Worm (Caenorhabditis elegans): ENCODE data around the gene rgs-4.

DNA sequence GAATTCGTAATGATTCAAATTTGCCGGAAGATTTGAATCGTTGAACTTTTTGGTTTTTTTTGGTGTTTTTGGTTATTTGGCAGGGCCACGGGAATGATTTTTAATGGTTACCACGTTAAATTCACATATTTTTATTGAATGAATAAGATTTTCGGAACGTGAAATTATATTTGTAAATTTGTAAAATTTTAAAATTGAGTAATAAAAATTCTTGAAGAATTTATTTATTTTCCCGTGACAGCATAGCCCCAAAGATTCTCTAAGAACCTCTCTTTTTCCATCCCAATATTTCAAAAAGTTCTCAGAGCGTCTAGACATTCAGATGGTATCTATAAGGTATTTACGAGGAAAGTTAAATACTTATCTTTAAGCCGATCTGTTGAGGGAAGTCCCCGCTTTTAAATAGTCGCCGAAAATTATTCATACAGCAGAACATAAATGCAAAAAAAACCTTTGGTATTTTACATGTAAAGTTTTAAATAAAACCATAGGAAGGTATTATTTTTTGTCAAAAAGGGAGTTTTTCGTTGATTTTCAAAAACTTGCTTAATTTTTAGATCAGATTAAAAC, 19.7 kb upstream of the rgs-4 start, which contains the start of gene Y38E10A.17:
- TF ChIP-seq flt-1 (GFP tag; IDR thresholded peaks at IDR 0.05) (no peak), tab-1 (GFP tag; IDR thresholded peaks at IDR 0.05) (no peak), ref-1 (GFP tag; conservative IDR thresholded peaks at IDR 0.05) (no peak), med-1 (GFP tag; optimal IDR thresholded peaks at IDR 0.05; ENCODE audit: insufficient read depth) (no peak)
